Fruit fly (Drosophila melanogaster): Measurements from ENCODE around the gene in.

The in gene

dm6 chr3L:20384086-20384810, 17.2 kb downstream of the in start, which contains the start of the genes CG5498 and fbl (continued):
- TF ChIP-seq CG1621 (tag; optimal IDR thresholded peaks at IDR 0.05): no peak
- no peak for TF ChIP-seq Eip93F (GFP tag; optimal IDR thresholded peaks at IDR 0.05)
- peak; percentile 68 for TF ChIP-seq CG6163 (GFP tag; IDR thresholded peaks at IDR 0.05)
- TF ChIP-seq CG7368 (GFP tag; optimal IDR thresholded peaks at IDR 0.05): peak; percentile 61
- peak; percentile 52; the same call in 1 of the 2 replicates for TF ChIP-seq CG15336 (GFP tag; IDR thresholded peaks at IDR 0.05)
- TF ChIP-seq CG16779 (tag; optimal IDR thresholded peaks at IDR 0.05): no peak
- peak; percentile 65 for TF ChIP-seq Hr39 (GFP tag; optimal IDR thresholded peaks at IDR 0.05)
- peak; percentile 81 for TF ChIP-seq CG31627 (GFP tag; optimal IDR thresholded peaks at IDR 0.05)
- TF ChIP-seq dsx (GFP tag; optimal IDR thresholded peaks at IDR 0.05; ENCODE audit: poor library complexity, severe bottlenecking): peak; percentile 75
- TF ChIP-seq Sox102F (GFP tag; optimal IDR thresholded peaks at IDR 0.05): peak; percentile 72
- TF ChIP-seq CG3919 (GFP tag; optimal IDR thresholded peaks at IDR 0.05): peak; percentile 68
- TF ChIP-seq Smox (GFP tag; optimal IDR thresholded peaks at IDR 0.05): peak; percentile 80
- peak; percentile 68 for TF ChIP-seq Ets96B (tag; optimal IDR thresholded peaks at IDR 0.05)
- TF ChIP-seq cyc (GFP tag; optimal IDR thresholded peaks at IDR 0.05): peak; percentile 69
- no peak for TF ChIP-seq Hr38 (GFP tag; optimal IDR thresholded peaks at IDR 0.05)
- peak; percentile 76 for TF ChIP-seq lz (GFP tag; optimal IDR thresholded peaks at IDR 0.05)
- TF ChIP-seq CG34406 (GFP tag; optimal IDR thresholded peaks at IDR 0.05): peak; percentile 80
- peak; percentile 61 for TF ChIP-seq CG10669 (GFP tag; optimal IDR thresholded peaks at IDR 0.05)
- TF ChIP-seq topi (GFP tag; optimal IDR thresholded peaks at IDR 0.05): peak; percentile 80
- TF ChIP-seq fd59A (GFP tag; optimal IDR thresholded peaks at IDR 0.05): peak; percentile 30
- peak; percentile 24; the same call in 1 of the 2 replicates for TF ChIP-seq CG11294 (GFP tag; IDR thresholded peaks at IDR 0.05)
- TF ChIP-seq CG9139 (GFP tag; optimal IDR thresholded peaks at IDR 0.05): peak; percentile 24
- TF ChIP-seq CG11762 (GFP tag; optimal IDR thresholded peaks at IDR 0.05; ENCODE audit: insufficient read depth): peak; percentile 55
- TF ChIP-seq vri (GFP tag; optimal IDR thresholded peaks at IDR 0.05): peak; percentile 38
- peak; percentile 28 for TF ChIP-seq Sox15 (GFP tag; optimal IDR thresholded peaks at IDR 0.05)
- TF ChIP-seq fd85E (GFP tag; optimal IDR thresholded peaks at IDR 0.05): peak; percentile 23
- TF ChIP-seq ss (GFP tag; optimal IDR thresholded peaks at IDR 0.05): peak in 1 of 2 experiments; percentile 54
- peak; percentile 80 for TF ChIP-seq CG10631 (GFP tag; optimal IDR thresholded peaks at IDR 0.05)
- TF ChIP-seq CG6792 (GFP tag; optimal IDR thresholded peaks at IDR 0.05): peak; percentile 71
- TF ChIP-seq eg (GFP tag; IDR thresholded peaks at IDR 0.05): peak; percentile 69
- peak; percentile 54 for TF ChIP-seq CG11902 (GFP tag; optimal IDR thresholded peaks at IDR 0.05)
- TF ChIP-seq fkh (GFP tag; optimal IDR thresholded peaks at IDR 0.05): peak; percentile 86
- peak; percentile 66 for TF ChIP-seq CG3032 (tag; optimal IDR thresholded peaks at IDR 0.05)
- peak; percentile 59 for TF ChIP-seq net (GFP tag; optimal IDR thresholded peaks at IDR 0.05)
- TF ChIP-seq Eip75B (GFP tag; optimal IDR thresholded peaks at IDR 0.05): peak; percentile 73
- TF ChIP-seq Met (GFP tag; optimal IDR thresholded peaks at IDR 0.05): peak; percentile 78
- TF ChIP-seq salr (GFP tag; optimal IDR thresholded peaks at IDR 0.05): peak in 1 of 2 experiments; percentile 76
- TF ChIP-seq Gug (GFP tag; IDR thresholded peaks at IDR 0.05): 0 out of 2 replicates have a peak, but pooled peaks have one; percentile 43
- peak; percentile 79 for TF ChIP-seq Sox14 (GFP tag; optimal IDR thresholded peaks at IDR 0.05)

dm6 chr3L:20385006-20385405, 18.0 kb downstream of the in start:
- TF ChIP-seq CG3032 (tag; optimal IDR thresholded peaks at IDR 0.05) (no peak), esn (GFP tag; optimal IDR thresholded peaks at IDR 0.05) (no peak), Eip78C (GFP tag) (peak; percentile 52), CG3919 (GFP tag; optimal IDR thresholded peaks at IDR 0.05) (no peak)

Data from whole organism, prepupa.